Fruit fly (Drosophila melanogaster): Measurements from ENCODE around the gene Df31.

- TF ChIP-seq CTCF (optimal IDR thresholded peaks at IDR 0.05): no peak
- TF ChIP-seq CG8478 (optimal IDR thresholded peaks at IDR 0.05): no peak
Observed at dm6 chr2L:21618738-21619431, 10.8 kb downstream of the Df31 start.
